Worm (Caenorhabditis elegans) whole organism, L4/young adult: ENCODE measurements around the gene T11G6.4.

Source experiments
- W03F9.2 ChIP-seq: fragments of 150-350 bp; optimal IDR thresholded peaks from 2 replicates; lab custom pipeline; 2014; ENCODE audit warnings: missing biosample characterization, missing genetic modification characterization
- him-1 ChIP-seq: sonication (generic microtip); optimal IDR thresholded peaks from 2 replicates; lab custom pipeline; 2016; ENCODE audit warnings: missing genotype, missing genetic modification reagents, missing genetic modification characterization, missing compliant biosample characterization

- no peak for TF ChIP-seq him-1 (tag; lab: Kevin White, UChicago)
- TF ChIP-seq W03F9.2 (tag; lab: Kevin White, UChicago), result no peak
These were observed 17.9 kb upstream of the T11G6.4 start for ce11 chrIV:10869642-10870041.
